Fruit fly (Drosophila melanogaster): ENCODE measurements around the gene Fadd.

DNA sequence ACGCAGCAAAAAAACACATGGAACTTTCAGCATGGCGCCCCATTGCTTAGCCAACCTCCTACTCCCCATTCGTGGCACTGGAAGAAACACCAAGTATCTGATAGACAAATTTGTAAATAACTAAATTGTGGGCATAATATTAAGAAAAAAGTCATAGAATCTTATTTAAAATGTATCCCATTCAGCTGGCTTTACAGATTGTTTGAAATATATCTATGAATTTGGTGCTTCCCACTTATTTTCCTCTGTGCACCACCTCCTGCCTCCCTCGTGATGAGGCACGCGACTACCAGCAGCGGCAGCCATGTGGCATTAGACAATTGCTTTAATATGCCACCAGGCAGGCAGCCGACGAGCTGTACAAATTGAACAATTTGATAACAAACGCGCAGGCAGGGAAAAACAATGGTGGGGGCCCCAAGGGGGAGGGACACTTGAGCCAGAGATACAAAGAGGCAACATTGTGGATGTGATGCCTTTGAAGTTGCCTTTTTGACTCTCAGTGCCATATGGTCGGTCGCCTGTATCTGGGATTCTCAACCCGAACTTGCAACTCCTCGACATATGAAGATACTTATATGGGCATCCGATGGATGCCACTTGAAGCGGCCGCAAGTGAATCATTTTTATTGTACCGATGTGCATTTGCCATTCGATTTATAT is 15.0 kb downstream of the Fadd start:
- TF ChIP-seq psq (optimal IDR thresholded peaks at IDR 0.05) = no peak
- TF ChIP-seq usp (GFP tag; optimal IDR thresholded peaks at IDR 0.05) = no peak
